Worm (Caenorhabditis elegans) whole organism, young adult: ENCODE data around the gene fbxb-90.

Experiments used
- B0019.2 ChIP-seq: fragments of 200-800 bp; sonication (Bioruptor generic); conservative IDR thresholded peaks from 2 replicates; pipeline ENCODE4 v1.3.6; 2022; ENCODE audit warnings: missing genetic modification reagents, missing genetic modification characterization, missing compliant biosample characterization
- C06A6.2 ChIP-seq: fragments of 200-800 bp; sonication (Bioruptor generic); conservative IDR thresholded peaks from 2 replicates; pipeline ENCODE4 v1.3.6; 2022; ENCODE audit warnings: missing genetic modification characterization, missing compliant biosample characterization
- K11D2.4 ChIP-seq: fragments of 200-800 bp; sonication (Bioruptor generic); IDR thresholded peaks from 2 replicates; pipeline ENCODE4 v1.3.6; 2022; ENCODE audit warnings: missing genetic modification reagents, missing genetic modification characterization, missing compliant biosample characterization
- aptf-3 ChIP-seq: fragments of 200-800 bp; sonication (Bioruptor generic); IDR thresholded peaks from 2 replicates; pipeline ENCODE4 v1.3.6; 2022; ENCODE audit warnings: missing genetic modification characterization, missing compliant biosample characterization
- atf-7 ChIP-seq: sonication (generic microtip); optimal IDR thresholded peaks from 2 replicates; lab custom pipeline; 2017; ENCODE audit warnings: mild to moderate bottlenecking, missing genetic modification characterization, missing compliant biosample characterization
- attf-3 ChIP-seq: fragments of 200-800 bp; sonication (Bioruptor generic); conservative IDR thresholded peaks from 2 replicates; pipeline ENCODE4 v1.3.6; 2022; ENCODE audit warnings: missing genetic modification reagents, missing genetic modification characterization, missing compliant biosample characterization
- attf-5 ChIP-seq: fragments of 200-800 bp; sonication (Bioruptor generic); optimal IDR thresholded peaks from 2 replicates; lab custom pipeline; 2018; ENCODE audit warnings: mild to moderate bottlenecking, missing genetic modification characterization, missing compliant biosample characterization
- bed-1 ChIP-seq: fragments of 200-800 bp; sonication (Bioruptor generic); IDR thresholded peaks from 2 replicates; pipeline ENCODE4 v1.3.6; 2022; ENCODE audit warnings: missing genetic modification reagents, missing genetic modification characterization, missing compliant biosample characterization
- bed-2 ChIP-seq: fragments of 200-800 bp; sonication (Bioruptor generic); IDR thresholded peaks from 2 replicates; pipeline ENCODE4 v1.3.6; 2022; ENCODE audit warnings: missing genetic modification reagents, missing genetic modification characterization, missing compliant biosample characterization
- die-1 ChIP-seq: sonication (generic microtip); optimal IDR thresholded peaks from 2 replicates; lab custom pipeline; 2016; ENCODE audit warnings: missing genotype, mild to moderate bottlenecking, missing genetic modification characterization, missing compliant biosample characterization
- dox-1 ChIP-seq: fragments of 200-800 bp; sonication (Bioruptor generic); IDR thresholded peaks from 2 replicates; pipeline ENCODE4 v1.3.6; 2022; ENCODE audit warnings: missing genetic modification reagents, missing genetic modification characterization, missing compliant biosample characterization
- dpff-1 ChIP-seq: sonication (generic microtip); optimal IDR thresholded peaks from 2 replicates; lab custom pipeline; 2017; ENCODE audit warnings: mild to moderate bottlenecking, missing genetic modification characterization, missing compliant biosample characterization
- dpl-1 ChIP-seq: fragments of 150-350 bp; optimal IDR thresholded peaks from 2 replicates; lab custom pipeline; 2014; ENCODE audit warnings: missing biosample characterization, missing genetic modification reagents, missing genetic modification characterization
- ekl-4 ChIP-seq: fragments of 200-800 bp; sonication (Bioruptor generic); IDR thresholded peaks from 2 replicates; pipeline ENCODE4 v1.3.6; 2022; ENCODE audit warnings: missing genetic modification reagents, missing genetic modification characterization, missing compliant biosample characterization
- ets-4 ChIP-seq: fragments of 200-800 bp; sonication (Bioruptor generic); optimal IDR thresholded peaks from 2 replicates; lab custom pipeline; 2018; ENCODE audit warnings: mild to moderate bottlenecking, missing genetic modification characterization, missing compliant biosample characterization
- gei-17 ChIP-seq: fragments of 200-800 bp; sonication (Bioruptor generic); optimal IDR thresholded peaks from 2 replicates; lab custom pipeline; 2018; ENCODE audit warnings: mild to moderate bottlenecking, missing genetic modification characterization, missing compliant biosample characterization
- lin-26 ChIP-seq: fragments of 200-800 bp; sonication (Bioruptor generic); IDR thresholded peaks from 2 replicates; pipeline ENCODE4 v1.3.6; 2022; ENCODE audit warnings: missing genetic modification reagents, missing genetic modification characterization, missing compliant biosample characterization
- lsl-1 ChIP-seq: fragments of 200-800 bp; sonication (Bioruptor generic); optimal IDR thresholded peaks from 2 replicates; lab custom pipeline; 2018; ENCODE audit warnings: mild to moderate bottlenecking, missing genetic modification characterization, moderate library complexity, missing compliant biosample characterization
- madf-6 ChIP-seq: fragments of 200-800 bp; sonication (Bioruptor generic); IDR thresholded peaks from 2 replicates; pipeline ENCODE4 v1.3.6; 2022; ENCODE audit warnings: missing genetic modification reagents, missing genetic modification characterization, missing compliant biosample characterization
- mcd-1 ChIP-seq: fragments of 200-800 bp; sonication (Bioruptor generic); IDR thresholded peaks from 2 replicates; pipeline ENCODE4 v1.3.6; 2022; ENCODE audit warnings: missing genetic modification reagents, missing genetic modification characterization, missing compliant biosample characterization
- mxl-1 ChIP-seq: sonication (generic microtip); optimal IDR thresholded peaks from 2 replicates; lab custom pipeline; 2016; ENCODE audit warnings: missing genetic modification characterization, missing compliant biosample characterization
- nfya-2 ChIP-seq: fragments of 200-800 bp; sonication (Bioruptor generic); IDR thresholded peaks from 2 replicates; pipeline ENCODE4 v1.3.6; 2022; ENCODE audit warnings: missing genetic modification reagents, missing genetic modification characterization, missing compliant biosample characterization
- nhr-120 ChIP-seq: fragments of 200-800 bp; sonication (Bioruptor generic); IDR thresholded peaks from 2 replicates; pipeline ENCODE4 v1.3.6; 2022; ENCODE audit warnings: missing genetic modification characterization, missing compliant biosample characterization
- nhr-179 ChIP-seq: sonication (generic microtip); optimal IDR thresholded peaks from 2 replicates; lab custom pipeline; 2016; ENCODE audit warnings: mild to moderate bottlenecking, missing genetic modification characterization, missing compliant biosample characterization
- nhr-27 ChIP-seq: fragments of 200-800 bp; sonication (Bioruptor generic); optimal IDR thresholded peaks from 2 replicates; lab custom pipeline; 2018; ENCODE audit warnings: mild to moderate bottlenecking, missing genetic modification characterization, moderate library complexity, missing compliant biosample characterization
- nhr-80 ChIP-seq: sonication (generic microtip); optimal IDR thresholded peaks from 2 replicates; lab custom pipeline; 2016; ENCODE audit warnings: missing genetic modification characterization, missing compliant biosample characterization
- rec-8 ChIP-seq, 2 experiments: sonication (generic microtip); optimal IDR thresholded peaks; 2 replicates each; lab custom pipeline; 2016; ENCODE audit warnings: mild to moderate bottlenecking in 2 of 2, missing genetic modification characterization in 2 of 2, missing genetic modification reagents in 2 of 2, missing genotype in 2 of 2, missing biosample characterization in 1 of 2, missing compliant biosample characterization in 1 of 2, moderate library complexity in 1 of 2
- sdz-38 ChIP-seq: sonication (generic microtip); optimal IDR thresholded peaks from 2 replicates; lab custom pipeline; 2016; ENCODE audit warnings: missing genotype, missing genetic modification characterization, missing compliant biosample characterization
- snpc-1.3 ChIP-seq: sonication (generic microtip); optimal IDR thresholded peaks from 2 replicates; lab custom pipeline; 2017; ENCODE audit warnings: missing genetic modification characterization, mild to moderate bottlenecking, missing compliant biosample characterization, antibody characterized with exemption, moderate library complexity, missing genotype, missing genetic modification reagents; ENCODE audit not compliant: insufficient read depth
- sptf-2 ChIP-seq: fragments of 200-800 bp; sonication (Bioruptor generic); optimal IDR thresholded peaks from 2 replicates; lab custom pipeline; 2018; ENCODE audit warnings: mild to moderate bottlenecking, missing genetic modification characterization, missing compliant biosample characterization
- tbp1 ChIP-seq: fragments of 200-800 bp; sonication (Bioruptor generic); optimal IDR thresholded peaks from 2 replicates; lab custom pipeline; 2018; ENCODE audit warnings: mild to moderate bottlenecking, missing genetic modification characterization, missing compliant biosample characterization
- unc-130 ChIP-seq: sonication (generic microtip); optimal IDR thresholded peaks from 2 replicates; lab custom pipeline; 2016; ENCODE audit warnings: missing genetic modification reagents, missing genetic modification characterization, missing compliant biosample characterization
- ztf-26 ChIP-seq: sonication (generic microtip); optimal IDR thresholded peaks from 2 replicates; lab custom pipeline; 2017; ENCODE audit warnings: missing genetic modification characterization, missing compliant biosample characterization
- ztf-6 ChIP-seq: fragments of 200-800 bp; sonication (Bioruptor generic); IDR thresholded peaks from 2 replicates; pipeline ENCODE4 v1.3.6; 2022; ENCODE audit warnings: missing genetic modification reagents, missing genetic modification characterization, missing compliant biosample characterization

fbxb-90 gene

ce11 chrII:3757499-3757898 lies 8.9 kb upstream of the fbxb-90 start, which contains the start of gene srx-111:
Gene srx-111 (plus strand): TSS chrII:3757799.
- no peak for TF ChIP-seq rec-8 (tag; optimal IDR thresholded peaks at IDR 0.05; lab: Kevin White, UChicago)
- TF ChIP-seq, all 124 proteins: peak for 0

- no peak for TF ChIP-seq bed-2 (GFP tag; lab: Robert Waterston, UW)
- no peak for TF ChIP-seq madf-6 (GFP tag; lab: Robert Waterston, UW)
- TF ChIP-seq lsl-1 (GFP tag; lab: Kevin White, UChicago): no peak
- TF ChIP-seq nhr-120 (GFP tag; lab: Robert Waterston, UW): no peak
- TF ChIP-seq bed-1 (GFP tag; lab: Robert Waterston, UW): 0 out of 2 replicates have a peak, but pooled peaks have one; percentile 20
- TF ChIP-seq nfya-2: no peak
- TF ChIP-seq, all 124 proteins: peak for 1
Observed at ce11 chrII:3753598-3753997, 5.0 kb upstream of the fbxb-90 start, which contains the start of gene rcd-1. Gene rcd-1 (plus strand): TSS chrII:3753898.

ce11 chrII:3752184-3752583 lies 3.6 kb upstream of the fbxb-90 start, which contains the start of gene sdz-11:
Gene sdz-11 (minus strand): TSS chrII:3752284.
- TF ChIP-seq atf-7 (tag; lab: Kevin White, UChicago) (no peak), lin-26 (no peak), gei-17 (no peak), die-1 (no peak), unc-130 (no peak)

ce11 chrII:3750685-3751084 lies 2.1 kb upstream of the fbxb-90 start, which contains the start of gene fbxb-91:
Gene fbxb-91 (minus strand): TSS chrII:3750785.
- no peak for TF ChIP-seq rec-8 (tag; optimal IDR thresholded peaks at IDR 0.05; lab: Kevin White, UChicago)
- TF ChIP-seq B0019.2 (GFP tag; lab: Robert Waterston, UW): no peak
- no peak for TF ChIP-seq mxl-1
- no peak for TF ChIP-seq dpff-1 (tag; lab: Kevin White, UChicago)
- TF ChIP-seq snpc-1.3 (tag; lab: Kevin White, UChicago): no peak
- TF ChIP-seq nhr-120 (GFP tag; lab: Robert Waterston, UW): no peak
- TF ChIP-seq mcd-1 (GFP tag; lab: Robert Waterston, UW): no peak
- TF ChIP-seq nhr-27 (tag; lab: Kevin White, UChicago): no peak
- TF ChIP-seq bed-1 (GFP tag; lab: Robert Waterston, UW): no peak
- no peak for TF ChIP-seq attf-5 (GFP tag; lab: Kevin White, UChicago)
- TF ChIP-seq K11D2.4 (GFP tag; lab: Robert Waterston, UW): no peak

- TF ChIP-seq ztf-6 (GFP tag; lab: Robert Waterston, UW): no peak
Observed at ce11 chrII:3747405-3747804, 1.2 kb downstream of the fbxb-90 start, which contains the start of gene fbxb-92. Gene fbxb-92 (minus strand): TSS chrII:3747505.

ce11 chrII:3743684-3744200 lies 4.9 kb downstream of the fbxb-90 start, which contains the start of gene nta-1:
Gene nta-1 (minus strand): TSS chrII:3743814.
- TF ChIP-seq dox-1 (GFP tag; lab: Robert Waterston, UW) (0 out of 2 replicates have a peak, but pooled peaks have one; percentile 11), tbp1 (peak; percentile 29), ets-4 (GFP tag; lab: Kevin White, UChicago) (no peak), nhr-80 (tag; lab: Kevin White, UChicago) (peak; percentile 58)
- TF ChIP-seq, all 124 proteins: peak for 3

ce11 chrII:3741584-3741983 lies 7.0 kb downstream of the fbxb-90 start, which contains the start of gene F12E12.1:
Gene F12E12.1 (plus strand): TSS chrII:3741884.
- no peak for TF ChIP-seq sptf-2
- TF ChIP-seq rec-8 (tag; optimal IDR thresholded peaks at IDR 0.05; lab: Kevin White, UChicago): no peak
- TF ChIP-seq nhr-27 (tag; lab: Kevin White, UChicago): no peak
- TF ChIP-seq lin-26: no peak
- TF ChIP-seq mcd-1 (GFP tag; lab: Robert Waterston, UW): no peak
- TF ChIP-seq nfya-2: no peak
- no peak for TF ChIP-seq attf-3 (GFP tag; lab: Robert Waterston, UW)
- TF ChIP-seq attf-5 (GFP tag; lab: Kevin White, UChicago): no peak
- no peak for TF ChIP-seq C06A6.2
- no peak for TF ChIP-seq sdz-38 (tag; lab: Kevin White, UChicago)
- no peak for TF ChIP-seq ekl-4 (GFP tag; lab: Robert Waterston, UW)
- no peak for TF ChIP-seq atf-7 (tag; lab: Kevin White, UChicago)
- no peak for TF ChIP-seq nhr-179 (tag; lab: Kevin White, UChicago)
- no peak for TF ChIP-seq dpl-1 (GFP tag; lab: Kevin White, UChicago)
- TF ChIP-seq aptf-3 (GFP tag; lab: Robert Waterston, UW): no peak
- TF ChIP-seq ztf-26 (tag; lab: Kevin White, UChicago): no peak
